Worm (Caenorhabditis elegans): ENCODE data around the gene nspc-19.
A peak's percentile ranks its signal among the peaks of the same experiment; 100 is the strongest.

The nspc-19 gene

ce11 chrX:14478743-14479428, 49.6 kb upstream of the nspc-19 start, which contains the start of gene M163.11 (continued):
- TF ChIP-seq Y56A3A.18 (GFP tag; IDR thresholded peaks at IDR 0.05) (peak; percentile 65), cebp-2 (GFP tag; IDR thresholded peaks at IDR 0.05) (0 out of 2 replicates have a peak, but pooled peaks have one; percentile 77), ama-1 (optimal IDR thresholded peaks at IDR 0.05) (no peak), ama-1 (GFP tag; optimal IDR thresholded peaks at IDR 0.05) (peak; percentile 42 to 92), mes-4 (tag; optimal IDR thresholded peaks at IDR 0.05) (peak; percentile 61), efl-1 (GFP tag; optimal IDR thresholded peaks at IDR 0.05) (no peak), atf-7 (tag; optimal IDR thresholded peaks at IDR 0.05) (no peak), lsy-27 (tag; optimal IDR thresholded peaks at IDR 0.05; ENCODE audit: borderline replicate concordance, insufficient read depth) (peak; percentile 56), die-1 (tag; optimal IDR thresholded peaks at IDR 0.05) (peak; percentile 92), nhr-90 (tag; optimal IDR thresholded peaks at IDR 0.05) (peak; percentile 86), F49E8.2 (tag; optimal IDR thresholded peaks at IDR 0.05; ENCODE audit: insufficient read depth) (peak; percentile 40), him-1 (tag; optimal IDR thresholded peaks at IDR 0.05) (peak; percentile 14), cebp-1 (GFP tag; IDR thresholded peaks at IDR 0.05) (0 out of 2 replicates have a peak, but pooled peaks have one; percentile 22), cebp-1 (tag; optimal IDR thresholded peaks at IDR 0.05) (peak; percentile 17), F52B5.7 (tag; optimal IDR thresholded peaks at IDR 0.05) (no peak), mcd-1 (GFP tag; IDR thresholded peaks at IDR 0.05) (no peak), T07F8.4 (tag; optimal IDR thresholded peaks at IDR 0.05) (peak; percentile 58), lag-1 (GFP tag; IDR thresholded peaks at IDR 0.05) (no peak), snpc-1.1 (tag; optimal IDR thresholded peaks at IDR 0.05; ENCODE audit: insufficient read depth) (peak; percentile 71), ceh-40 (GFP tag; IDR thresholded peaks at IDR 0.05) (peak; percentile 86), let-607 (tag; optimal IDR thresholded peaks at IDR 0.05) (peak; percentile 30 to 37), K12H6.12 (tag; optimal IDR thresholded peaks at IDR 0.05) (no peak), F55B11.4 (tag; optimal IDR thresholded peaks at IDR 0.05; ENCODE audit: borderline replicate concordance, insufficient read depth) (no peak), lin-35 (GFP tag; optimal IDR thresholded peaks at IDR 0.05) (peak in 1 of 3 experiments; percentile 62), hlh-26 (GFP tag; conservative IDR thresholded peaks at IDR 0.05) (no peak), rec-8 (tag; optimal IDR thresholded peaks at IDR 0.05) (peak; percentile 55 to 57), athp-1 (tag; optimal IDR thresholded peaks at IDR 0.05) (peak; percentile 21), Y67H2A.10 (GFP tag; conservative IDR thresholded peaks at IDR 0.05) (no peak), sdz-38 (tag; optimal IDR thresholded peaks at IDR 0.05) (no peak), tbp1 (GFP tag; optimal IDR thresholded peaks at IDR 0.05) (peak; percentile 91), F23B12.7 (tag; optimal IDR thresholded peaks at IDR 0.05; ENCODE audit: insufficient read depth) (peak; percentile 9), ztf-26 (tag; optimal IDR thresholded peaks at IDR 0.05) (peak; percentile 15), snpc-1.3 (tag; optimal IDR thresholded peaks at IDR 0.05; ENCODE audit: insufficient read depth) (peak; percentile 63), ZK185.1 (tag; optimal IDR thresholded peaks at IDR 0.05; ENCODE audit: poor library complexity, severe bottlenecking) (peak; percentile 87), somi-1 (GFP tag; optimal IDR thresholded peaks at IDR 0.05) (no peak), nfyb-1 (GFP tag; IDR thresholded peaks at IDR 0.05) (peak; percentile 82), rcor-1 (GFP tag; IDR thresholded peaks at IDR 0.05) (peak; percentile 66), aptf-3 (GFP tag; IDR thresholded peaks at IDR 0.05) (0 out of 2 replicates have a peak, but pooled peaks have one; percentile 55)
